Worm (Caenorhabditis elegans) whole organism, L2 larva: ENCODE measurements around the gene R02E12.4.

Source experiments
- F13H6.1 ChIP-seq: sonication (generic microtip); optimal IDR thresholded peaks from 2 replicates; lab custom pipeline; 2016; ENCODE audit warnings: missing genetic modification characterization, missing compliant biosample characterization
- ama-1 ChIP-seq: fragments of 150-350 bp; optimal IDR thresholded peaks from 2 replicates; lab custom pipeline; 2018; ENCODE audit warnings: inconsistent platforms
- crh-2 ChIP-seq: sonication (generic microtip); optimal IDR thresholded peaks from 2 replicates; lab custom pipeline; 2017; ENCODE audit warnings: missing biosample characterization, missing genetic modification characterization
- dmd-4 ChIP-seq: sonication (generic microtip); optimal IDR thresholded peaks from 2 replicates; lab custom pipeline; 2017; ENCODE audit warnings: missing biosample characterization, missing genetic modification characterization
- elt-1 ChIP-seq: fragments of 150-350 bp; optimal IDR thresholded peaks from 2 replicates; lab custom pipeline; 2014; ENCODE audit warnings: missing biosample characterization, missing genetic modification characterization
- fos-1 ChIP-seq: fragments of 150-350 bp; optimal IDR thresholded peaks from 2 replicates; lab custom pipeline; 2014; ENCODE audit warnings: missing biosample characterization, missing genetic modification characterization
- gmeb-1 ChIP-seq: fragments of 150-350 bp; optimal IDR thresholded peaks from 2 replicates; lab custom pipeline; 2014; ENCODE audit warnings: missing biosample characterization, missing genetic modification characterization
- lsy-2 ChIP-seq, 2 experiments: fragments of 150-350 bp in 1 of 2; sonication (generic microtip) in 1 of 2; optimal IDR thresholded peaks; 2 replicates each; lab custom pipeline; 2014 to 2017; ENCODE audit warnings: missing biosample characterization in 2 of 2, missing genetic modification characterization in 2 of 2
- mab-5 ChIP-seq: fragments of 150-350 bp; optimal IDR thresholded peaks from 2 replicates; lab custom pipeline; 2014; ENCODE audit warnings: missing biosample characterization, missing genetic modification characterization
- mbf-1 ChIP-seq: sonication (generic microtip); optimal IDR thresholded peaks from 2 replicates; lab custom pipeline; 2017; ENCODE audit warnings: missing biosample characterization, missing genetic modification characterization
- mdl-1 ChIP-seq, 2 experiments: fragments of 150-350 bp in 1 of 2; sonication (generic microtip) in 1 of 2; optimal IDR thresholded peaks; 2 replicates each; lab custom pipeline; 2017; ENCODE audit warnings: missing biosample characterization in 2 of 2, missing genetic modification characterization in 2 of 2
- nhr-12 ChIP-seq: fragments of 150-350 bp; optimal IDR thresholded peaks from 2 replicates; lab custom pipeline; 2014; ENCODE audit warnings: missing biosample characterization, missing genetic modification characterization
- nhr-129 ChIP-seq: fragments of 150-350 bp; optimal IDR thresholded peaks from 2 replicates; lab custom pipeline; 2014; ENCODE audit warnings: missing biosample characterization, missing genetic modification characterization
- nhr-23 ChIP-seq: fragments of 150-350 bp; optimal IDR thresholded peaks from 2 replicates; lab custom pipeline; 2014; ENCODE audit warnings: missing biosample characterization, missing genetic modification reagents, missing genetic modification characterization
- nhr-237 ChIP-seq: fragments of 150-350 bp; optimal IDR thresholded peaks from 2 replicates; lab custom pipeline; 2014; ENCODE audit warnings: missing biosample characterization, missing genetic modification characterization
- nhr-25 ChIP-seq: fragments of 150-350 bp; sonication (generic microtip); optimal IDR thresholded peaks from 3 replicates; lab custom pipeline; 2014; ENCODE audit warnings: missing biosample characterization, missing genetic modification characterization
- nhr-6 ChIP-seq: fragments of 150-350 bp; optimal IDR thresholded peaks from 2 replicates; lab custom pipeline; 2014; ENCODE audit warnings: missing biosample characterization, missing genetic modification characterization
- nhr-77 ChIP-seq: fragments of 150-350 bp; optimal IDR thresholded peaks from 2 replicates; lab custom pipeline; 2014; ENCODE audit warnings: missing biosample characterization, missing genetic modification characterization
- peb-1 ChIP-seq: fragments of 150-350 bp; optimal IDR thresholded peaks from 2 replicates; lab custom pipeline; 2014; ENCODE audit warnings: missing biosample characterization, missing genetic modification characterization
- sem-4 ChIP-seq: fragments of 150-350 bp; optimal IDR thresholded peaks from 2 replicates; lab custom pipeline; 2014; ENCODE audit warnings: missing biosample characterization, missing genetic modification reagents, missing genetic modification characterization
- skn-1 ChIP-seq: sonication (generic microtip); optimal IDR thresholded peaks from 2 replicates; lab custom pipeline; 2017; ENCODE audit warnings: missing biosample characterization, missing genetic modification characterization
- sma-3 ChIP-seq: sonication (generic microtip); optimal IDR thresholded peaks from 2 replicates; lab custom pipeline; 2016; ENCODE audit warnings: missing genetic modification reagents, missing genetic modification characterization, missing compliant biosample characterization
- sma-9 ChIP-seq, 2 experiments: fragments of 150-350 bp in 1 of 2; sonication (generic microtip) in 1 of 2; optimal IDR thresholded peaks; 2 replicates each; lab custom pipeline; 2014 to 2016; ENCODE audit warnings: missing genetic modification characterization in 2 of 2, mild to moderate bottlenecking in 1 of 2, missing biosample characterization in 1 of 2, missing compliant biosample characterization in 1 of 2, missing genetic modification reagents in 1 of 2, moderate library complexity in 1 of 2
- unc-39 ChIP-seq: fragments of 150-350 bp; optimal IDR thresholded peaks from 2 replicates; lab custom pipeline; 2014; ENCODE audit warnings: missing biosample characterization, missing genetic modification characterization
- zag-1 ChIP-seq: fragments of 150-350 bp; optimal IDR thresholded peaks from 2 replicates; lab custom pipeline; 2014; ENCODE audit warnings: missing biosample characterization, missing genetic modification characterization
- ztf-4 ChIP-seq: fragments of 150-350 bp; optimal IDR thresholded peaks from 2 replicates; lab custom pipeline; 2014; ENCODE audit warnings: missing biosample characterization, missing genetic modification characterization

R02E12.4 gene

DNA sequence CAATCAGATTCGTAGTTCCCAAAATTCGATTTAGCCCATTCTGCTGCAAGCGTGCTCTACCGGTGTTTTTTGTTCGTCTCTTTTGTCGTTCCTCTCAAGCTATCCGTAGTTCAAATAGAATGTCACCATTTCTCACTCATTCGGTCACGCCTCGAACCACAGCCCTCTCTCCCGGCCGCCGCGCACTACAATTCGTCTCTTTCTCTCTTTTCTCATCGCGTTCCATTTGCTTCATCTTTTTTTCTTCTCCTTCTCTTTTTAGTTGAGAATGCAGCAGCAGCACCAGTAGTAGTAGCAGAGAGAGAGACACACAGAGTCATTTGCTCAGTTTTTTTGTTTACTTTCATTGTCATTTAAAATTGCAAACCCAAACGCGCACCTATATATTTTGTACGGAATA, 11.0 kb downstream of the R02E12.4 start, which contains the start of gene hrg-1 (continued):
- TF ChIP-seq gmeb-1 (tag; lab: Kevin White, UChicago): no peak
- TF ChIP-seq dmd-4 (tag; lab: Kevin White, UChicago): no peak
- TF ChIP-seq, all 48 proteins: peak for 21

ce11 chrX:4017576-4018309, 12.6 kb downstream of the R02E12.4 start:
- peak; percentile 36 for TF ChIP-seq fos-1 (tag; lab: Kevin White, UChicago)
- TF ChIP-seq nhr-237 (tag; lab: Kevin White, UChicago): no peak
- peak; percentile 23 for TF ChIP-seq sma-9 (GFP tag; optimal IDR thresholded peaks at IDR 0.05; lab: Kevin White, UChicago)
- TF ChIP-seq sma-9 (tag; optimal IDR thresholded peaks at IDR 0.05; lab: Kevin White, UChicago): no peak

ce11 chrX:4018566-4019182, 13.6 kb downstream of the R02E12.4 start:
- TF ChIP-seq sma-3 (GFP tag; lab: Kevin White, UChicago) (peak; percentile 12), nhr-237 (tag; lab: Kevin White, UChicago) (no peak), ztf-4 (no peak), nhr-129 (tag; lab: Kevin White, UChicago) (peak; percentile 41), mbf-1 (no peak), nhr-12 (tag; lab: Kevin White, UChicago) (no peak), sem-4 (no peak), unc-39 (no peak), mab-5 (no peak), sma-9 (GFP tag; optimal IDR thresholded peaks at IDR 0.05; lab: Kevin White, UChicago) (peak; percentile 45), sma-9 (tag; optimal IDR thresholded peaks at IDR 0.05; lab: Kevin White, UChicago) (no peak), skn-1 (tag; lab: Kevin White, UChicago) (peak; percentile 5), F13H6.1 (tag; lab: Kevin White, UChicago) (peak; percentile 51), crh-2 (tag; lab: Kevin White, UChicago) (peak; percentile 43), lsy-2 (tag; optimal IDR thresholded peaks at IDR 0.05; lab: Kevin White, UChicago) (peak in 1 of 2 experiments; percentile 21), mdl-1 (tag; optimal IDR thresholded peaks at IDR 0.05; lab: Kevin White, UChicago) (peak in 1 of 2 experiments; percentile 1), peb-1 (no peak), nhr-25 (tag; lab: Kevin White, UChicago) (peak; percentile 19), nhr-6 (no peak), nhr-23 (tag; lab: Kevin White, UChicago) (no peak), fos-1 (tag; lab: Kevin White, UChicago) (peak; percentile 53), ama-1 (lab: Kevin White, UChicago) (no peak)

- TF ChIP-seq zag-1 (no peak), nhr-129 (tag; lab: Kevin White, UChicago) (peak; percentile 17), sma-9 (GFP tag; optimal IDR thresholded peaks at IDR 0.05; lab: Kevin White, UChicago) (no peak), sma-9 (tag; optimal IDR thresholded peaks at IDR 0.05; lab: Kevin White, UChicago) (no peak), elt-1 (tag; lab: Kevin White, UChicago) (no peak), nhr-77 (no peak)
Measured at ce11 chrX:4021967-4022366, 16.9 kb downstream of the R02E12.4 start, which contains the start of gene acr-10. acr-10 (plus strand) TSS chrX:4022267.
